Worm (Caenorhabditis elegans): ENCODE data around the gene C02B8.7.

- TF ChIP-seq ama-1 (optimal IDR thresholded peaks at IDR 0.05) (no peak), pes-1 (GFP tag; IDR thresholded peaks at IDR 0.05) (no peak), aly-1 (tag; optimal IDR thresholded peaks at IDR 0.05) (no peak), tbx-11 (GFP tag; IDR thresholded peaks at IDR 0.05) (no peak), hmg-4 (GFP tag; optimal IDR thresholded peaks at IDR 0.05) (no peak), hmbx-1 (tag; optimal IDR thresholded peaks at IDR 0.05) (no peak), flt-1 (GFP tag; IDR thresholded peaks at IDR 0.05) (no peak), tbx-37 (GFP tag; conservative IDR thresholded peaks at IDR 0.05) (no peak)
Observed at ce11 chrX:8150621-8151020, 12.9 kb upstream of the C02B8.7 start, which contains the start of gene F22F1.2.

Data from whole organism, early embryonic.